Fruit fly (Drosophila melanogaster): ENCODE results near the gene CG12320.
A peak's percentile ranks its signal among the peaks of the same experiment; 100 is the strongest.

Gene CG12320

DNA sequence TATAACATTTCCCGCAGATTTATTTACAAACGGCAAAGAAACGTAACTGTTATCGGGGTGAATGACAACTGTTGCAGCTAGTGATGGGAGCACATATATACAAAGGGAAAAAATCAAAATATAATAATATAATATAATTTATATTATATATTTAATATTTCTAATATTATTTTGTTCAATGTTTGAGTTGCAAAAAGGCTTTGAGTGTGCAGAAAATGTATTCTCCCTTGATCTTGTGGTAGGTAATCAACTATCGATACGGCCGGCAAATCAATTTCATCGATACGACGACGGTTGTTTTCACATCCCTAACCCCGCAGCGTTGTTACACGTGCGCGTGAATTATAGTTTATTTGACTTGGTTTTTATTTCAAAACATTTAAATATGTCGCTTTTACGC lies 29.1 kb downstream of the CG12320 start, which contains the start of the genes mTerf5 and Non3 (continued):
- TF ChIP-seq Hr51 (GFP tag; optimal IDR thresholded peaks at IDR 0.05) = peak in 1 of 2 experiments; percentile 46
- TF ChIP-seq CG11398 (GFP tag; optimal IDR thresholded peaks at IDR 0.05) = no peak
- peak; percentile 61 for TF ChIP-seq CG32767 (GFP tag; IDR thresholded peaks at IDR 0.05)
- TF ChIP-seq jumu (GFP tag; optimal IDR thresholded peaks at IDR 0.05) = peak; percentile 23
- no peak for TF ChIP-seq Side (GFP tag; optimal IDR thresholded peaks at IDR 0.05)
- TF ChIP-seq toy (GFP tag; IDR thresholded peaks at IDR 0.05) = no peak
- TF ChIP-seq CG7745 (tag; optimal IDR thresholded peaks at IDR 0.05) = no peak
- TF ChIP-seq danr (GFP tag; IDR thresholded peaks at IDR 0.05) = no peak
- TF ChIP-seq vnd (GFP tag; IDR thresholded peaks at IDR 0.05; ENCODE audit: partially characterized antibody) = peak; percentile 86
- TF ChIP-seq Atf6 (GFP tag; IDR thresholded peaks at IDR 0.05) = no peak
- peak; percentile 47 for TF ChIP-seq CG18764 (GFP tag; optimal IDR thresholded peaks at IDR 0.05)
- peak; percentile 18 for TF ChIP-seq repo (GFP tag; optimal IDR thresholded peaks at IDR 0.05)
- TF ChIP-seq dan (GFP tag; IDR thresholded peaks at IDR 0.05) = no peak
- no peak for TF ChIP-seq Stat92E (GFP tag; optimal IDR thresholded peaks at IDR 0.05)
- TF ChIP-seq peb (GFP tag; IDR thresholded peaks at IDR 0.05) = peak; percentile 17; the same call in 1 of the 2 replicates
- peak; percentile 64 for TF ChIP-seq CG31441 (GFP tag; IDR thresholded peaks at IDR 0.05)
- TF ChIP-seq HLH3B (GFP tag; IDR thresholded peaks at IDR 0.05) = no peak
- TF ChIP-seq CG2678 (tag; optimal IDR thresholded peaks at IDR 0.05) = peak; percentile 67
- peak; percentile 93 for TF ChIP-seq sna (GFP tag; IDR thresholded peaks at IDR 0.05; ENCODE audit: partially characterized antibody)
- TF ChIP-seq CG12769 (tag; optimal IDR thresholded peaks at IDR 0.05) = no peak
- TF ChIP-seq en (GFP tag; optimal IDR thresholded peaks at IDR 0.05) = no peak
- peak; percentile 58 for TF ChIP-seq Ada2b (GFP tag; IDR thresholded peaks at IDR 0.05)
- peak; percentile 17; the same call in 1 of the 2 replicates for TF ChIP-seq Adf1 (GFP tag; IDR thresholded peaks at IDR 0.05)
- TF ChIP-seq CG1602 (GFP tag; optimal IDR thresholded peaks at IDR 0.05) = peak; percentile 41
- TF ChIP-seq hkb (optimal IDR thresholded peaks at IDR 0.05) = no peak
- TF ChIP-seq hkb (GFP tag; IDR thresholded peaks at IDR 0.05) = peak; percentile 66
- TF ChIP-seq CG6683 (GFP tag; optimal IDR thresholded peaks at IDR 0.05) = peak; percentile 40
- TF ChIP-seq CG15269 (tag; optimal IDR thresholded peaks at IDR 0.05) = peak; percentile 63
- TF ChIP-seq TFAM (GFP tag; optimal IDR thresholded peaks at IDR 0.05) = no peak
- TF ChIP-seq tup (GFP tag; optimal IDR thresholded peaks at IDR 0.05) = no peak
- no peak for TF ChIP-seq CG8359 (GFP tag; optimal IDR thresholded peaks at IDR 0.05; ENCODE audit: borderline replicate concordance)
- TF ChIP-seq ttk (GFP tag; IDR thresholded peaks at IDR 0.05) = no peak
- peak; percentile 63 for TF ChIP-seq CG2120 (GFP tag; optimal IDR thresholded peaks at IDR 0.05)
- no peak for TF ChIP-seq gfzf (GFP tag; optimal IDR thresholded peaks at IDR 0.05)
- no peak for TF ChIP-seq kni (GFP tag; optimal IDR thresholded peaks at IDR 0.05)
- 0 out of 2 replicates have a peak, but pooled peaks have one; percentile 22 for TF ChIP-seq al (GFP tag; IDR thresholded peaks at IDR 0.05)
- peak; percentile 73 for TF ChIP-seq Hr3 (GFP tag; optimal IDR thresholded peaks at IDR 0.05)
- TF ChIP-seq NFAT (GFP tag; IDR thresholded peaks at IDR 0.05) = no peak
- TF ChIP-seq CG42726 (GFP tag; IDR thresholded peaks at IDR 0.05; ENCODE audit: partially characterized antibody) = 0 out of 2 replicates have a peak, but pooled peaks have one; percentile 43
- no peak for TF ChIP-seq cato (GFP tag; optimal IDR thresholded peaks at IDR 0.05; ENCODE audit: borderline replicate concordance)
- TF ChIP-seq CG6254 (GFP tag; optimal IDR thresholded peaks at IDR 0.05) = peak; percentile 43
- no peak for TF ChIP-seq pros (GFP tag; optimal IDR thresholded peaks at IDR 0.05)
- no peak for TF ChIP-seq abd-A (tag; optimal IDR thresholded peaks at IDR 0.05)
- no peak for TF ChIP-seq CG4707 (GFP tag; optimal IDR thresholded peaks at IDR 0.05)
- peak; percentile 85 for TF ChIP-seq Bgb (GFP tag; IDR thresholded peaks at IDR 0.05; ENCODE audit: partially characterized antibody)
- no peak for TF ChIP-seq stc (GFP tag; IDR thresholded peaks at IDR 0.05)
- TF ChIP-seq CG10274 (GFP tag; optimal IDR thresholded peaks at IDR 0.05) = no peak
- TF ChIP-seq Meics (GFP tag; optimal IDR thresholded peaks at IDR 0.05) = peak; percentile 65
- TF ChIP-seq HmgD (GFP tag; optimal IDR thresholded peaks at IDR 0.05) = no peak
- no peak for TF ChIP-seq CG11560 (tag; IDR thresholded peaks at IDR 0.05)
- TF ChIP-seq ATbp (GFP tag; optimal IDR thresholded peaks at IDR 0.05) = peak; percentile 28

Data from whole organism, embryonic.